Worm (Caenorhabditis elegans) whole organism, L1 larva: ENCODE data around the gene Y97E10AR.8.

Experiments
- F16B12.6 ChIP-seq: fragments of 150-350 bp; optimal IDR thresholded peaks from 2 replicates; lab custom pipeline; 2014; ENCODE audit warnings: missing biosample characterization, missing genetic modification characterization
- Y116A8C.19 ChIP-seq: sonication (generic microtip); optimal IDR thresholded peaks from 2 replicates; lab custom pipeline; 2016; ENCODE audit warnings: missing compliant biosample characterization, missing genetic modification characterization, borderline replicate concordance
- aly-2 ChIP-seq: fragments of 150-350 bp; optimal IDR thresholded peaks from 2 replicates; lab custom pipeline; 2014; ENCODE audit warnings: missing biosample characterization, missing genetic modification characterization
- blmp-1 ChIP-seq: fragments of 150-350 bp; optimal IDR thresholded peaks from 2 replicates; lab custom pipeline; 2014; ENCODE audit warnings: missing biosample characterization, missing genetic modification characterization
- ceh-82 ChIP-seq, 3 experiments: fragments of 150-350 bp in 1 of 3; sonication (generic microtip) in 2 of 3; optimal IDR thresholded peaks; 2 replicates each; lab custom pipeline; 2014 to 2017; ENCODE audit warnings: missing biosample characterization in 3 of 3, missing genetic modification characterization in 3 of 3
- ceh-88 ChIP-seq: fragments of 200-800 bp; sonication (Bioruptor generic); IDR thresholded peaks from 2 replicates; pipeline ENCODE4 v1.3.6; 2022; ENCODE audit warnings: missing genetic modification characterization, missing compliant biosample characterization
- ceh-90 ChIP-seq: sonication (generic microtip); optimal IDR thresholded peaks from 2 replicates; lab custom pipeline; 2016; ENCODE audit warnings: missing genetic modification characterization, missing compliant biosample characterization
- dpl-1 ChIP-seq, 3 experiments: fragments of 150-350 bp in 2 of 3; sonication (generic microtip) in 1 of 3; optimal IDR thresholded peaks; 2 replicates each; lab custom pipeline; 2014 to 2017; ENCODE audit warnings: missing biosample characterization in 3 of 3, missing genetic modification characterization in 3 of 3, missing genetic modification reagents in 3 of 3
- dsc-1 ChIP-seq: sonication (generic microtip); optimal IDR thresholded peaks from 2 replicates; lab custom pipeline; 2016; ENCODE audit warnings: mild to moderate bottlenecking, missing genetic modification characterization, missing compliant biosample characterization
- efl-1 ChIP-seq, 4 experiments: fragments of 150-350 bp; optimal IDR thresholded peaks in 3 of 4; peaks in 1 of 4; 1 replicate in 1 of 4; 2 replicates in 3 of 4; lab custom pipeline; 2014; ENCODE audit warnings: missing biosample characterization in 2 of 4, missing genetic modification characterization in 2 of 4, missing genetic modification reagents in 2 of 4
- elt-2 ChIP-seq: sonication (generic microtip); optimal IDR thresholded peaks from 2 replicates; lab custom pipeline; 2016; ENCODE audit warnings: missing genetic modification characterization, mild to moderate bottlenecking, inconsistent platforms, missing compliant biosample characterization, missing genetic modification reagents
- elt-3 ChIP-seq, 6 experiments: fragments of 150-350 bp in 1 of 6; sonication (generic microtip); optimal IDR thresholded peaks; 2 replicates each; lab custom pipeline; 2017 to 2018; ENCODE audit warnings: missing biosample characterization in 6 of 6, missing genetic modification characterization in 6 of 6, inconsistent platforms in 1 of 6
- fkh-8 ChIP-seq: sonication (generic microtip); optimal IDR thresholded peaks from 2 replicates; lab custom pipeline; 2016; ENCODE audit warnings: mild to moderate bottlenecking, missing genetic modification characterization, missing compliant biosample characterization
- fos-1 ChIP-seq: fragments of 150-350 bp; optimal IDR thresholded peaks from 2 replicates; lab custom pipeline; 2014; ENCODE audit warnings: missing biosample characterization, missing genetic modification characterization
- grh-1 ChIP-seq: fragments of 200-800 bp; sonication (Bioruptor generic); IDR thresholded peaks from 2 replicates; pipeline ENCODE4 v1.3.6; 2022; ENCODE audit warnings: missing genetic modification reagents, missing genetic modification characterization, missing compliant biosample characterization
- irx-1 ChIP-seq: sonication (generic microtip); optimal IDR thresholded peaks from 2 replicates; lab custom pipeline; 2016; ENCODE audit warnings: missing genetic modification characterization, missing compliant biosample characterization
- isw-1 ChIP-seq: fragments of 200-800 bp; sonication (Bioruptor generic); IDR thresholded peaks from 2 replicates; pipeline ENCODE4 v1.3.6; 2022; ENCODE audit warnings: missing genetic modification characterization, missing compliant biosample characterization
- lin-13 ChIP-seq: fragments of 150-350 bp; optimal IDR thresholded peaks from 2 replicates; lab custom pipeline; 2014; ENCODE audit warnings: missing biosample characterization, missing genetic modification reagents, missing genetic modification characterization
- lin-14 ChIP-seq: fragments of 200-800 bp; sonication (Bioruptor generic); optimal IDR thresholded peaks from 2 replicates; lab custom pipeline; 2018; ENCODE audit warnings: mild to moderate bottlenecking, missing genetic modification characterization, moderate library complexity, missing compliant biosample characterization
- lin-15B ChIP-seq: fragments of 150-350 bp; sonication (generic microtip); optimal IDR thresholded peaks from 3 replicates; lab custom pipeline; 2014; ENCODE audit warnings: missing biosample characterization, missing genetic modification characterization
- lin-35 ChIP-seq, 2 experiments: fragments of 150-350 bp; optimal IDR thresholded peaks; 2 replicates each; lab custom pipeline; 2014; ENCODE audit warnings: missing biosample characterization in 2 of 2, missing genetic modification characterization in 2 of 2, missing genetic modification reagents in 2 of 2
- lsy-2 ChIP-seq, 2 experiments: fragments of 150-350 bp; optimal IDR thresholded peaks; 2 replicates each; lab custom pipeline; 2014; ENCODE audit warnings: missing biosample characterization in 2 of 2, missing genetic modification characterization in 2 of 2
- mab-9 ChIP-seq: fragments of 200-800 bp; sonication (Bioruptor generic); IDR thresholded peaks from 2 replicates; pipeline ENCODE4 v1.3.6; 2022; ENCODE audit warnings: missing genetic modification reagents, missing genetic modification characterization, missing compliant biosample characterization
- mdl-1 ChIP-seq, 2 experiments: fragments of 150-350 bp; optimal IDR thresholded peaks; 2 replicates each; lab custom pipeline; 2014 to 2017; ENCODE audit warnings: missing biosample characterization in 2 of 2, missing genetic modification characterization in 2 of 2, inconsistent platforms in 1 of 2
- nhr-11 ChIP-seq: fragments of 150-350 bp; optimal IDR thresholded peaks from 2 replicates; lab custom pipeline; 2014; ENCODE audit warnings: missing biosample characterization, missing genetic modification characterization
- nhr-19 ChIP-seq: fragments of 200-800 bp; sonication (Bioruptor generic); conservative IDR thresholded peaks from 2 replicates; pipeline ENCODE4 v1.3.6; 2022; ENCODE audit warnings: missing genetic modification characterization, missing compliant biosample characterization
- nhr-20 ChIP-seq: sonication (generic microtip); optimal IDR thresholded peaks from 2 replicates; lab custom pipeline; 2016; ENCODE audit warnings: mild to moderate bottlenecking, missing genetic modification characterization, missing compliant biosample characterization
- nhr-71 ChIP-seq: sonication (generic microtip); optimal IDR thresholded peaks from 2 replicates; lab custom pipeline; 2016; ENCODE audit warnings: mild to moderate bottlenecking, missing genetic modification characterization, moderate library complexity, missing compliant biosample characterization
- nhr-76 ChIP-seq: sonication (generic microtip); optimal IDR thresholded peaks from 2 replicates; lab custom pipeline; 2017; ENCODE audit warnings: missing biosample characterization, missing genetic modification characterization
- nhr-84 ChIP-seq: sonication (generic microtip); optimal IDR thresholded peaks from 2 replicates; lab custom pipeline; 2017; ENCODE audit warnings: missing biosample characterization, missing genetic modification characterization
- nhr-85 ChIP-seq: sonication (generic microtip); peaks from one replicate; lab custom pipeline; 2016; ENCODE audit warnings: missing genetic modification characterization, inconsistent platforms, missing compliant biosample characterization
- pag-3 ChIP-seq: sonication (generic microtip); optimal IDR thresholded peaks from 2 replicates; lab custom pipeline; 2017; ENCODE audit warnings: missing genetic modification characterization, mild to moderate bottlenecking, missing compliant biosample characterization, antibody characterized with exemption, borderline replicate concordance; ENCODE audit not compliant: insufficient read depth
- pqm-1 ChIP-seq: sonication (generic microtip); optimal IDR thresholded peaks from 3 replicates; lab custom pipeline; 2017; ENCODE audit warnings: missing biosample characterization, missing genetic modification characterization
- rnt-1 ChIP-seq: sonication (generic microtip); optimal IDR thresholded peaks from 2 replicates; lab custom pipeline; 2016; ENCODE audit warnings: mild to moderate bottlenecking, missing genetic modification characterization, moderate library complexity, missing compliant biosample characterization
- snu-23 ChIP-seq: sonication (generic microtip); optimal IDR thresholded peaks from 2 replicates; lab custom pipeline; 2016; ENCODE audit warnings: missing genetic modification characterization, missing compliant biosample characterization
- sptf-1 ChIP-seq: fragments of 150-350 bp; optimal IDR thresholded peaks from 2 replicates; lab custom pipeline; 2014; ENCODE audit warnings: missing biosample characterization, missing genetic modification characterization
- sup-37 ChIP-seq: fragments of 200-800 bp; sonication (Bioruptor generic); optimal IDR thresholded peaks from 2 replicates; lab custom pipeline; 2018; ENCODE audit warnings: mild to moderate bottlenecking, missing genetic modification characterization, missing compliant biosample characterization
- swsn-7 ChIP-seq: sonication (generic microtip); optimal IDR thresholded peaks from 2 replicates; lab custom pipeline; 2016; ENCODE audit warnings: missing genetic modification characterization, missing compliant biosample characterization
- tbx-2 ChIP-seq: sonication (generic microtip); optimal IDR thresholded peaks from 2 replicates; lab custom pipeline; 2016; ENCODE audit warnings: missing genetic modification characterization, missing compliant biosample characterization
- unc-30 ChIP-seq: sonication (generic microtip); optimal IDR thresholded peaks from 2 replicates; lab custom pipeline; 2017; ENCODE audit warnings: missing biosample characterization, missing genetic modification characterization
- ztf-4 ChIP-seq: fragments of 150-350 bp; optimal IDR thresholded peaks from 2 replicates; lab custom pipeline; 2014; ENCODE audit warnings: missing biosample characterization, missing genetic modification characterization

The Y97E10AR.8 gene

ce11 chrV:8026343-8026742, 21.2 kb downstream of the Y97E10AR.8 start, which contains the start of gene F43H9.4 (continued):
- TF ChIP-seq sptf-1 (tag; lab: Kevin White, UChicago): no peak
- TF ChIP-seq elt-3 (tag; optimal IDR thresholded peaks at IDR 0.05; lab: Kevin White, UChicago): peak in 5 of 6 experiments; percentile 47 to 94 (median 62)
- peak in 1 of 2 experiments; percentile 3 for TF ChIP-seq lsy-2 (tag; optimal IDR thresholded peaks at IDR 0.05; lab: Kevin White, UChicago)

DNA sequence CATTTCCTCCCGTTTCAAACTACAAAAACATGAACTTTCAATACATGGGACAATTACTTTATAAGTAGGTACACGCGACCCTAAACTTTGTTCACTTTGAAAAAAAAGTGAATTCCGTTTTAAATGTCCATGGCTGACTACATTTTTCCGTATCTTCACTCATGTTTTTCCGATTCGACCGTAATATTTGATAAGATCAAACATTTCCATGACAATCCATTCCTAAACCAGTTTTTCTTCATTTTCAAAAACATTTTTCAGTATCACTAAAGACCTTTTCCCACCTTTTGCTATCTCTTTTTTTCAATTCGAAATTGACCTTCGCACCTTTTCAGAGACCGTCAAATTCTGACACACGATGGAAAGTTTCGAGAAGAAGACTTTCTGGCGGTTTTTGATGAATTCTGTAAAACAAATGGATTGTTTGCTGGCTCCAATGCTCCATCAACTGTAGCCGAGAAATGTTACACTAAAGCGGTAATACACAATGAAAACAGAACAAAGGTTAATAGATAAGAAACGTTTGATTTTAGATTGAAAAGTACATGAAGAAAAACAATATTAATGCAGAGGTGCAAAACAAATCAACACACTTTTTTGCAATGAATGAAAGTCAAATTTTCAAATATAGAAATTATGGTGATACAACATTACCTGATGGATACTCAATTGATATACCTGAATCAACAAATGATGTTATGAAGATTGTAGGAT, 22.5 kb downstream of the Y97E10AR.8 start:
- no peak for TF ChIP-seq ceh-90 (tag; lab: Kevin White, UChicago)
- no peak for TF ChIP-seq fkh-8 (tag; lab: Kevin White, UChicago)
- peak in 1 of 2 experiments; percentile 53 for TF ChIP-seq lsy-2 (tag; optimal IDR thresholded peaks at IDR 0.05; lab: Kevin White, UChicago)
- peak in 5 of 6 experiments; percentile 9 to 82 (median 30) for TF ChIP-seq elt-3 (tag; optimal IDR thresholded peaks at IDR 0.05; lab: Kevin White, UChicago)
- no peak for TF ChIP-seq nhr-19 (GFP tag; lab: Robert Waterston, UW)
- TF ChIP-seq ztf-4 (tag; lab: Kevin White, UChicago): no peak
- TF ChIP-seq nhr-11: no peak
- peak; percentile 82 for TF ChIP-seq blmp-1
- TF ChIP-seq nhr-71 (tag; lab: Kevin White, UChicago): peak; percentile 21
- TF ChIP-seq lin-35 (GFP tag; optimal IDR thresholded peaks at IDR 0.05; lab: Kevin White, UChicago): peak in 1 of 2 experiments; percentile 9
- peak; percentile 90 for TF ChIP-seq nhr-85
- TF ChIP-seq efl-1 (optimal IDR thresholded peaks at IDR 0.05; lab: Kevin White, UChicago): no peak
- peak in 1 of 2 experiments; percentile 54 for TF ChIP-seq efl-1 (GFP tag; optimal IDR thresholded peaks at IDR 0.05 in 1 of 2; lab: Kevin White, UChicago)
- TF ChIP-seq grh-1: peak; percentile 74
- TF ChIP-seq snu-23 (GFP tag; lab: Kevin White, UChicago): peak; percentile 43
- peak; percentile 62 for TF ChIP-seq lin-14 (GFP tag; lab: Kevin White, UChicago)
- TF ChIP-seq nhr-20: peak; percentile 56

DNA sequence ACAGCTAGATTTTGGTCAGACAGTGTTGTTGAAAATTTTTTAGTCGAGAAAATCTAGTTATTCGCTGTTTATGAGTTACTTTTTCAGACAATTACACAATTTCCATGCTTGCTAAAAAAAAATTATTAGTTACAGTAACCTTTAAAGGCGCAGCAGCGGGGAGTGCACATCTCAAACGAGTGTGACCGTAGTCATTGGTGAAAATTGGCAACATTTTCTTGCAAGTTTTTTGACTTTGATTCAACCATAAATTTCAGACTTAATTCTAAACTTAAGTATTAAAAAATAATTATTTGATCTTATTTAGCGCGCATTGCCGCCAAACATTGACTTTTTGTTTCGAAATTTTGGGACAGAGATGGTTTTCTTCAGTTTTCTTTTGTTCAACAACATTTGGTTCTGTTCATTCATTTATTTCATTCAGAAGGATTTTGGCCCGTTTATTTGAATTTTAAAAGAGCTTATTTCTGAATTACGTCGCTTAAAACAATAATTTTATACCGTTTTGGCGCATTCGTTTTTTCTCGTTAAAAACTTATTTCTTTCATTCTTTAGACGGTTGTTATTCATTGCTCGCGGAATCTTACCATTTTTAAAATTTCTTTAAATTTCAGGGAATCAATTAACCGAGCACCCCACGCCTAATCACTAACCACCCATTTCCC, 23.9 kb downstream of the Y97E10AR.8 start, which contains the start of gene oma-2:
oma-2 (plus strand) TSS at position 615 of the 665 bp plus-strand sequence.
- TF ChIP-seq lsy-2 (tag; optimal IDR thresholded peaks at IDR 0.05; lab: Kevin White, UChicago): peak in 1 of 2 experiments; percentile 7
- no peak for TF ChIP-seq sup-37 (GFP tag; lab: Kevin White, UChicago)

ce11 chrV:8031121-8031520, 26.0 kb downstream of the Y97E10AR.8 start, which contains the start of gene vars-1:
TSS of gene vars-1 (plus strand) at chrV:8031411.
- TF ChIP-seq nhr-19 (GFP tag; lab: Robert Waterston, UW) (peak; percentile 63), isw-1 (peak; percentile 23; the same call in 1 of the 2 replicates), lsy-2 (tag; optimal IDR thresholded peaks at IDR 0.05; lab: Kevin White, UChicago) (peak; percentile 74 to 84), elt-2 (tag; lab: Kevin White, UChicago) (peak; percentile 10), dpl-1 (GFP tag; optimal IDR thresholded peaks at IDR 0.05; lab: Kevin White, UChicago) (peak; percentile 92 to 97 (median 97)), lin-15B (tag; lab: Kevin White, UChicago) (peak; percentile 40), ztf-4 (tag; lab: Kevin White, UChicago) (no peak), Y116A8C.19 (no peak), dsc-1 (tag; lab: Kevin White, UChicago) (peak; percentile 51), nhr-84 (tag; lab: Kevin White, UChicago) (no peak), swsn-7 (tag; lab: Kevin White, UChicago) (peak; percentile 53), nhr-20 (peak; percentile 71), pag-3 (no peak), nhr-11 (no peak), ceh-88 (GFP tag; lab: Robert Waterston, UW) (no peak), mab-9 (GFP tag; lab: Robert Waterston, UW) (no peak), F16B12.6 (peak; percentile 52), rnt-1 (tag; lab: Kevin White, UChicago) (peak; percentile 70), blmp-1 (peak; percentile 70), aly-2 (peak; percentile 0), tbx-2 (peak; percentile 66), nhr-85 (peak; percentile 65), mdl-1 (tag; optimal IDR thresholded peaks at IDR 0.05; lab: Kevin White, UChicago) (peak in 1 of 2 experiments; percentile 7), snu-23 (GFP tag; lab: Kevin White, UChicago) (peak; percentile 75), fkh-8 (tag; lab: Kevin White, UChicago) (no peak), pqm-1 (tag; lab: Kevin White, UChicago) (no peak), unc-30 (tag; lab: Kevin White, UChicago) (no peak), fos-1 (peak; percentile 18), nhr-76 (no peak), irx-1 (peak; percentile 48), lin-13 (no peak), ceh-82 (tag; optimal IDR thresholded peaks at IDR 0.05; lab: Kevin White, UChicago) (peak in 2 of 3 experiments; percentile 47 to 69)
